Worm (Caenorhabditis elegans): Measurements from ENCODE around the gene cdh-12.

Gene cdh-12

DNA sequence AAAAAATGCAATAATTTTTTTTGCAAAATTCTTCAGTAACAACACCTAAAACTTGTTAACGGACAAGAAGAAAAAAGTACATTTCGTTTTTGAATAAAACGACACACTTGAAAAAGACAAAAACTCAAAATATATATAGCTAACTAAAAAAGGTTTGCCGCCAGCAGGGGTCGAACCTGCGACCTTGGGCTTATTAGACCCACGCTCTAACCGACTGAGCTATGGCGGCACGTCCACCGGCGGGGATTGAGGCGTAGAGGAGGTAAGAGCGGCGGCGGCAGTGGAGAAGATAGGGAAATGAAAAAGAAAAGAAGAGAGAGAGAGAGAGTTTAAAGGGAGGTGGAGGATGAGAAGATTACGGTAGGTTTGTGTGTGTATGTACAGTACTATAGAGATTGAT, 66.4 kb downstream of the cdh-12 start:
- TF ChIP-seq somi-1 (GFP tag; optimal IDR thresholded peaks at IDR 0.05): no peak
- TF ChIP-seq dpff-1 (tag; optimal IDR thresholded peaks at IDR 0.05): no peak
- no peak for TF ChIP-seq C06A6.2 (GFP tag; conservative IDR thresholded peaks at IDR 0.05)
- peak; percentile 73; the same call in 1 of the 2 replicates for TF ChIP-seq lin-26 (GFP tag; IDR thresholded peaks at IDR 0.05)
- no peak for TF ChIP-seq lsy-27 (tag; optimal IDR thresholded peaks at IDR 0.05; ENCODE audit: borderline replicate concordance, insufficient read depth)
- TF ChIP-seq K11D2.4 (GFP tag; IDR thresholded peaks at IDR 0.05): no peak
- TF ChIP-seq bed-1 (GFP tag; IDR thresholded peaks at IDR 0.05): no peak
- peak; percentile 13 for TF ChIP-seq ztf-26 (tag; optimal IDR thresholded peaks at IDR 0.05)
- TF ChIP-seq aptf-3 (GFP tag; IDR thresholded peaks at IDR 0.05): no peak
- TF ChIP-seq K12H6.12 (tag; optimal IDR thresholded peaks at IDR 0.05): no peak
- TF ChIP-seq ztf-25 (GFP tag; IDR thresholded peaks at IDR 0.05): no peak
- no peak for TF ChIP-seq nfya-2 (GFP tag; IDR thresholded peaks at IDR 0.05)
- TF ChIP-seq ztf-3 (GFP tag; optimal IDR thresholded peaks at IDR 0.05): no peak
- no peak for TF ChIP-seq lin-35 (GFP tag; optimal IDR thresholded peaks at IDR 0.05)
- TF ChIP-seq nhr-179 (tag; optimal IDR thresholded peaks at IDR 0.05): no peak
- no peak for TF ChIP-seq atf-7 (tag; optimal IDR thresholded peaks at IDR 0.05)
- no peak for TF ChIP-seq egl-44 (GFP tag; IDR thresholded peaks at IDR 0.05)
- no peak for TF ChIP-seq tlf-1 (GFP tag; optimal IDR thresholded peaks at IDR 0.05)
- TF ChIP-seq F39B2.1 (GFP tag; IDR thresholded peaks at IDR 0.05): no peak
- TF ChIP-seq aptf-2 (GFP tag; conservative IDR thresholded peaks at IDR 0.05): no peak
- TF ChIP-seq F22D6.2 (tag; optimal IDR thresholded peaks at IDR 0.05): no peak
- no peak for TF ChIP-seq athp-1 (tag; optimal IDR thresholded peaks at IDR 0.05)
- no peak for TF ChIP-seq hrde-1 (tag; optimal IDR thresholded peaks at IDR 0.05; ENCODE audit: borderline replicate concordance)
- TF ChIP-seq D2030.7 (GFP tag; IDR thresholded peaks at IDR 0.05): peak; percentile 51
- no peak for TF ChIP-seq hmg-20 (GFP tag; IDR thresholded peaks at IDR 0.05)
- peak; percentile 36 for TF ChIP-seq nhr-90 (tag; optimal IDR thresholded peaks at IDR 0.05)
- TF ChIP-seq lir-1 (GFP tag; conservative IDR thresholded peaks at IDR 0.05): no peak
- TF ChIP-seq ekl-4 (GFP tag; IDR thresholded peaks at IDR 0.05): no peak
- no peak for TF ChIP-seq F49E8.2 (tag; optimal IDR thresholded peaks at IDR 0.05; ENCODE audit: insufficient read depth)
- no peak for TF ChIP-seq nfya-1 (tag; optimal IDR thresholded peaks at IDR 0.05; ENCODE audit: borderline replicate concordance, insufficient read depth)
- TF ChIP-seq Y67H2A.10 (GFP tag; conservative IDR thresholded peaks at IDR 0.05): no peak
- TF ChIP-seq egrh-3 (GFP tag; IDR thresholded peaks at IDR 0.05): peak; percentile 52
- TF ChIP-seq snpc-1.1 (tag; optimal IDR thresholded peaks at IDR 0.05; ENCODE audit: insufficient read depth): no peak
- TF ChIP-seq attf-5 (GFP tag; optimal IDR thresholded peaks at IDR 0.05): peak; percentile 29
- no peak for TF ChIP-seq Y79H2A.3 (GFP tag; conservative IDR thresholded peaks at IDR 0.05)
- TF ChIP-seq F57C9.4 (tag; optimal IDR thresholded peaks at IDR 0.05): no peak
- no peak for TF ChIP-seq mes-4 (tag; optimal IDR thresholded peaks at IDR 0.05)
- no peak for TF ChIP-seq tbx-9 (tag; optimal IDR thresholded peaks at IDR 0.05; ENCODE audit: borderline replicate concordance)
- TF ChIP-seq sdz-38 (tag; optimal IDR thresholded peaks at IDR 0.05): no peak
- peak; percentile 28 for TF ChIP-seq lin-40 (tag; optimal IDR thresholded peaks at IDR 0.05)
- no peak for TF ChIP-seq ceh-40 (GFP tag; IDR thresholded peaks at IDR 0.05)
- no peak for TF ChIP-seq rcor-1 (GFP tag; IDR thresholded peaks at IDR 0.05)
- TF ChIP-seq F57A8.1 (GFP tag; optimal IDR thresholded peaks at IDR 0.05): no peak
- TF ChIP-seq hlh-12 (tag; optimal IDR thresholded peaks at IDR 0.05): no peak
- TF ChIP-seq madf-8 (GFP tag; conservative IDR thresholded peaks at IDR 0.05): no peak
- TF ChIP-seq T26A5.8 (tag; optimal IDR thresholded peaks at IDR 0.05): no peak
- TF ChIP-seq nhr-27 (tag; optimal IDR thresholded peaks at IDR 0.05): no peak
- TF ChIP-seq madf-10 (tag; optimal IDR thresholded peaks at IDR 0.05): no peak
- TF ChIP-seq attf-6 (GFP tag; IDR thresholded peaks at IDR 0.05): no peak
